Worm (Caenorhabditis elegans) whole organism, L3 larva: Measurements from ENCODE around the gene C05B5.5.

Experiments used
- R02D3.7 ChIP-seq: fragments of 150-350 bp; optimal IDR thresholded peaks from 2 replicates; lab custom pipeline; 2014; ENCODE audit warnings: missing biosample characterization, missing genetic modification characterization
- aly-2 ChIP-seq: fragments of 150-350 bp; optimal IDR thresholded peaks from 2 replicates; lab custom pipeline; 2014; ENCODE audit warnings: missing biosample characterization, missing genetic modification characterization
- ama-1 ChIP-seq: fragments of 150-350 bp; optimal IDR thresholded peaks from 2 replicates; lab custom pipeline; 2018
- ceh-16 ChIP-seq: sonication (generic microtip); optimal IDR thresholded peaks from 2 replicates; lab custom pipeline; 2017; ENCODE audit warnings: missing biosample characterization, missing genetic modification characterization
- daf-12 ChIP-seq: fragments of 150-350 bp; optimal IDR thresholded peaks from 2 replicates; lab custom pipeline; 2014; ENCODE audit warnings: missing biosample characterization, missing genetic modification reagents, missing genetic modification characterization
- egl-27 ChIP-seq: sonication (generic microtip); optimal IDR thresholded peaks from 4 replicates; lab custom pipeline; 2017; ENCODE audit warnings: missing biosample characterization, missing genetic modification reagents, missing genetic modification characterization
- egl-5 ChIP-seq: fragments of 150-350 bp; optimal IDR thresholded peaks from 2 replicates; lab custom pipeline; 2017; ENCODE audit warnings: missing biosample characterization, missing genetic modification reagents, missing genetic modification characterization, inconsistent platforms
- elt-1 ChIP-seq: fragments of 150-350 bp; optimal IDR thresholded peaks from 2 replicates; lab custom pipeline; 2014; ENCODE audit warnings: missing biosample characterization, missing genetic modification characterization
- elt-2 ChIP-seq: sonication (generic microtip); optimal IDR thresholded peaks from 2 replicates; lab custom pipeline; 2016; ENCODE audit warnings: missing genetic modification reagents, mild to moderate bottlenecking, missing genetic modification characterization, missing compliant biosample characterization
- elt-3 ChIP-seq, 3 experiments: fragments of 150-350 bp in 1 of 3; sonication (generic microtip) in 2 of 3; optimal IDR thresholded peaks; 2 replicates in 2 of 3; 4 replicates in 1 of 3; lab custom pipeline; 2014 to 2017; ENCODE audit warnings: missing biosample characterization in 3 of 3, missing genetic modification characterization in 3 of 3
- fos-1 ChIP-seq: fragments of 150-350 bp; optimal IDR thresholded peaks from 2 replicates; lab custom pipeline; 2014; ENCODE audit warnings: missing biosample characterization, missing genetic modification characterization
- hmg-11 ChIP-seq: sonication (generic microtip); optimal IDR thresholded peaks from 2 replicates; lab custom pipeline; 2016; ENCODE audit warnings: missing genetic modification characterization, missing compliant biosample characterization
- lin-15B ChIP-seq: fragments of 150-350 bp; optimal IDR thresholded peaks from 2 replicates; lab custom pipeline; 2014; ENCODE audit warnings: missing biosample characterization, missing genetic modification characterization
- lin-39 ChIP-seq: fragments of 150-350 bp; optimal IDR thresholded peaks from 2 replicates; lab custom pipeline; 2018; ENCODE audit warnings: missing biosample characterization, missing genetic modification reagents, missing genetic modification characterization
- lsy-12 ChIP-seq: sonication (generic microtip); optimal IDR thresholded peaks from 2 replicates; lab custom pipeline; 2016; ENCODE audit warnings: mild to moderate bottlenecking, missing genetic modification characterization, missing compliant biosample characterization
- mdl-1 ChIP-seq: fragments of 150-350 bp; optimal IDR thresholded peaks from 2 replicates; lab custom pipeline; 2014; ENCODE audit warnings: missing biosample characterization, missing genetic modification characterization
- mml-1 ChIP-seq: fragments of 150-350 bp; sonication (generic microtip); optimal IDR thresholded peaks from 3 replicates; lab custom pipeline; 2014; ENCODE audit warnings: missing biosample characterization, missing genetic modification characterization
- nfya-1 ChIP-seq: sonication (generic microtip); optimal IDR thresholded peaks from 2 replicates; lab custom pipeline; 2017; ENCODE audit warnings: missing genetic modification characterization, mild to moderate bottlenecking, missing compliant biosample characterization, antibody characterized with exemption, moderate library complexity; ENCODE audit not compliant: insufficient read depth
- nhr-11 ChIP-seq: fragments of 150-350 bp; optimal IDR thresholded peaks from 2 replicates; lab custom pipeline; 2014; ENCODE audit warnings: missing biosample characterization, missing genetic modification characterization
- nhr-23 ChIP-seq: fragments of 150-350 bp; optimal IDR thresholded peaks from 2 replicates; lab custom pipeline; 2014; ENCODE audit warnings: missing biosample characterization, missing genetic modification reagents, missing genetic modification characterization
- nhr-25 ChIP-seq: sonication (generic microtip); optimal IDR thresholded peaks from 2 replicates; lab custom pipeline; 2017; ENCODE audit warnings: missing biosample characterization, missing genetic modification characterization
- nhr-28 ChIP-seq: fragments of 150-350 bp; optimal IDR thresholded peaks from 2 replicates; lab custom pipeline; 2014; ENCODE audit warnings: missing biosample characterization, missing genetic modification characterization
- nhr-76 ChIP-seq: fragments of 150-350 bp; sonication (generic microtip); optimal IDR thresholded peaks from 5 replicates; lab custom pipeline; 2014; ENCODE audit warnings: missing biosample characterization, missing genetic modification characterization
- nhr-77 ChIP-seq: fragments of 150-350 bp; optimal IDR thresholded peaks from 2 replicates; lab custom pipeline; 2014; ENCODE audit warnings: missing biosample characterization, missing genetic modification characterization
- pqm-1 ChIP-seq: fragments of 150-350 bp; optimal IDR thresholded peaks from 2 replicates; lab custom pipeline; 2017; ENCODE audit warnings: missing biosample characterization, missing genetic modification characterization, inconsistent platforms
- skn-1 ChIP-seq: fragments of 150-350 bp; optimal IDR thresholded peaks from 2 replicates; lab custom pipeline; 2014; ENCODE audit warnings: missing biosample characterization, missing genetic modification characterization
- tbx-2 ChIP-seq: sonication (generic microtip); optimal IDR thresholded peaks from 2 replicates; lab custom pipeline; 2016; ENCODE audit warnings: mild to moderate bottlenecking, missing genetic modification characterization, missing compliant biosample characterization
- unc-39 ChIP-seq: sonication (generic microtip); optimal IDR thresholded peaks from 4 replicates; lab custom pipeline; 2017; ENCODE audit warnings: missing biosample characterization, missing genetic modification characterization
- zag-1 ChIP-seq: fragments of 150-350 bp; optimal IDR thresholded peaks from 2 replicates; lab custom pipeline; 2014; ENCODE audit warnings: missing biosample characterization, missing genetic modification characterization
- ztf-4 ChIP-seq: fragments of 150-350 bp; optimal IDR thresholded peaks from 2 replicates; lab custom pipeline; 2014; ENCODE audit warnings: missing biosample characterization, missing genetic modification characterization

Gene C05B5.5

ce11 chrIII:9982119-9982642 lies 19.0 kb upstream of the C05B5.5 start:
- no peak for TF ChIP-seq hmg-11 (tag; lab: Kevin White, UChicago)
- peak; percentile 8 for TF ChIP-seq egl-5
- TF ChIP-seq nhr-23 (tag; lab: Kevin White, UChicago): no peak
- TF ChIP-seq, all 47 proteins: peak for 1

- no peak for TF ChIP-seq aly-2 (tag; lab: Kevin White, UChicago)
- TF ChIP-seq skn-1 (tag; lab: Kevin White, UChicago): no peak
- TF ChIP-seq nhr-11: no peak
- no peak for TF ChIP-seq lsy-12
- no peak for TF ChIP-seq nhr-76 (tag; lab: Kevin White, UChicago)
- TF ChIP-seq daf-12 (tag; lab: Kevin White, UChicago): no peak
- TF ChIP-seq mml-1 (tag; lab: Kevin White, UChicago): no peak
- TF ChIP-seq pqm-1: no peak
- TF ChIP-seq R02D3.7 (tag; lab: Kevin White, UChicago): no peak
- TF ChIP-seq nhr-77 (tag; lab: Kevin White, UChicago): no peak
- no peak for TF ChIP-seq tbx-2 (tag; lab: Kevin White, UChicago)
- no peak for TF ChIP-seq unc-39
- TF ChIP-seq, all 47 proteins: peak for 0
Observed at ce11 chrIII:9984604-9985003, 16.6 kb upstream of the C05B5.5 start.

ce11 chrIII:9985542-9985941 lies 15.6 kb upstream of the C05B5.5 start:
- TF ChIP-seq nhr-11: no peak

- TF ChIP-seq skn-1 (tag; lab: Kevin White, UChicago) (no peak), nhr-28 (no peak), lin-39 (tag; lab: Kevin White, UChicago) (peak; percentile 5), egl-5 (peak; percentile 38)
Observed at ce11 chrIII:9986827-9987429, 14.2 kb upstream of the C05B5.5 start, which contains the start of gene C05B5.12. TSS of gene C05B5.12 (plus strand) at chrIII:9987379.

- TF ChIP-seq pqm-1 (no peak), tbx-2 (tag; lab: Kevin White, UChicago) (no peak), egl-27 (no peak), nhr-77 (tag; lab: Kevin White, UChicago) (no peak), nfya-1 (tag; lab: Kevin White, UChicago) (no peak), elt-3 (tag; optimal IDR thresholded peaks at IDR 0.05; lab: Kevin White, UChicago) (no peak), nhr-25 (tag; lab: Kevin White, UChicago) (no peak), fos-1 (tag; lab: Kevin White, UChicago) (no peak), elt-1 (tag; lab: Kevin White, UChicago) (no peak), zag-1 (tag; lab: Kevin White, UChicago) (no peak), lsy-12 (no peak), egl-5 (no peak), nhr-28 (no peak), ama-1 (lab: Kevin White, UChicago) (no peak), lin-15B (tag; lab: Kevin White, UChicago) (no peak), elt-2 (no peak), skn-1 (tag; lab: Kevin White, UChicago) (no peak), ceh-16 (tag; lab: Kevin White, UChicago) (no peak), nhr-23 (tag; lab: Kevin White, UChicago) (no peak), hmg-11 (tag; lab: Kevin White, UChicago) (no peak)
Observed at ce11 chrIII:9988352-9988751, 12.8 kb upstream of the C05B5.5 start, which contains the start of gene C05B5.1. TSS of gene C05B5.1 (minus strand) at chrIII:9988452.

- TF ChIP-seq daf-12 (tag; lab: Kevin White, UChicago): no peak
- TF ChIP-seq elt-1 (tag; lab: Kevin White, UChicago): peak; percentile 98
- TF ChIP-seq ztf-4 (tag; lab: Kevin White, UChicago): no peak
- TF ChIP-seq mdl-1 (tag; lab: Kevin White, UChicago): no peak
- TF ChIP-seq R02D3.7 (tag; lab: Kevin White, UChicago): no peak
- TF ChIP-seq nhr-28: no peak
- TF ChIP-seq, all 47 proteins: peak for 1
Observed at ce11 chrIII:9991324-9991723, 9.8 kb upstream of the C05B5.5 start.
